Fruit fly (Drosophila melanogaster): ENCODE measurements around the gene CG9630.

The CG9630 gene

DNA sequence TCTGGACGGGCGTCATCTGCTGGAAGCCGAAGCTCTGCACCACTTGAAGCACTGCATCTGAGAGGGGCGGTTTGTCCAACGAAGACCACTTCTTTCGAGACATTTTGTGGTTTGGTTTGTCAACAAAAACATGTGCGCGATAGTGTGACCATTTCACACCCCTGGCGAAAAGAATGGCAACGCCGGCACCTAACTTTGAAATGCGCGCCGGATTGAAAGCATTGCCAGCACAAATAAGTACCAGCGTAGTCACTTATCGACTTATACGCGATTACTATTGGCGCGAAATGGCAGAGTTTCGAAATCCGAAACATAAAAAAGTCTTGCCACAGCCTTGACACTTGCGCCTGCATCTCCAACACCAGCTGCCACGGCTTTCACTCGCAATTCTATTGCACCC, at the start of gene CG9630:
CG9630 (minus strand) TSS at position 157 of the 400 bp plus-strand sequence.
- no peak for TF ChIP-seq CG9139 (GFP tag; optimal IDR thresholded peaks at IDR 0.05)
- TF ChIP-seq vri (GFP tag; optimal IDR thresholded peaks at IDR 0.05) = no peak
- TF ChIP-seq CG8119 (GFP tag; IDR thresholded peaks at IDR 0.05) = no peak
- TF ChIP-seq fkh (GFP tag; optimal IDR thresholded peaks at IDR 0.05) = peak; percentile 94
- no peak for TF ChIP-seq CG11902 (GFP tag; optimal IDR thresholded peaks at IDR 0.05)
- TF ChIP-seq acj6 (GFP tag; optimal IDR thresholded peaks at IDR 0.05) = no peak
- no peak for TF ChIP-seq CG32006 (GFP tag; optimal IDR thresholded peaks at IDR 0.05)

DNA sequence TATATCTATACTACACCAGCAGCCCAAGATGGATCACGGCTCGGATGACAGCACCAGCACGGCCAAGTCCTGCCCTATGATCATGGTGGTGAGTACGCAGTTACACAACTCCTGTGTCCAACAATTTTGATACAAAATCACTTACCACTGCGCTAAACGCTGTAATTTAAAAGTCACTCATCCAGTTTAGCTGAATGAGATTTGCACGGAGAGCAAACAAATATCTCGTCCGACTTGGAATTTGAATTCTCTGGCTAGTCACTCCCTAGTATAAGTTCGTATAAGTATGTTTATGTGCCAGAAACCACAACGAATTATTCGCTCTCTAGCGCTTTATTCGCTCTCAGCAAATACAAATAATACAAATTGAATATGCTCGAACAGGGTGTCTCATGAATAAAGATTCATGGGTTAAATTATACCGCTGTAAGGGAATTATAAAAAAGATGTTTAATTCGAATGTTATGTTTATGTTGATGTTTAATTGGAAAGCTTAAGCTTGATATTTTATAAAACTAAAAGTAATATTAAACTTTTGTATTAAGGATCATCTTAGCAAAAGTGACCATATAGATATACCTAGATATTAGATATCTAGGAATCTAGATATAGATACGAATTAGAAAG, 48.1 kb upstream of the CG9630 start:
- no peak for TF ChIP-seq Gug (GFP tag; IDR thresholded peaks at IDR 0.05)
- peak; percentile 20 for TF ChIP-seq net (GFP tag; optimal IDR thresholded peaks at IDR 0.05)
- TF ChIP-seq CG6854 (GFP tag; optimal IDR thresholded peaks at IDR 0.05) = no peak
- TF ChIP-seq cyc (GFP tag; optimal IDR thresholded peaks at IDR 0.05) = no peak
- no peak for TF ChIP-seq fd85E (GFP tag; optimal IDR thresholded peaks at IDR 0.05)
- TF ChIP-seq Ets96B (tag; optimal IDR thresholded peaks at IDR 0.05) = no peak
- TF ChIP-seq CG6808 (GFP tag; optimal IDR thresholded peaks at IDR 0.05) = no peak
- peak; percentile 54; the same call in 2 of the 3 replicates for TF ChIP-seq CG6163 (GFP tag; IDR thresholded peaks at IDR 0.05)
- TF ChIP-seq Hr4 (GFP tag; optimal IDR thresholded peaks at IDR 0.05) = peak; percentile 51
- no peak for TF ChIP-seq CG16779 (tag; optimal IDR thresholded peaks at IDR 0.05)
- no peak for TF ChIP-seq CG6792 (GFP tag; optimal IDR thresholded peaks at IDR 0.05)
- TF ChIP-seq CG32006 (GFP tag; optimal IDR thresholded peaks at IDR 0.05) = no peak
- TF ChIP-seq salr (GFP tag; optimal IDR thresholded peaks at IDR 0.05) = no peak
- peak; percentile 71 for TF ChIP-seq eg (GFP tag; IDR thresholded peaks at IDR 0.05)
- no peak for TF ChIP-seq Blimp-1 (GFP tag; optimal IDR thresholded peaks at IDR 0.05)
- no peak for TF ChIP-seq dac (GFP tag; optimal IDR thresholded peaks at IDR 0.05)
- no peak for TF ChIP-seq CG1621 (tag; optimal IDR thresholded peaks at IDR 0.05)
- TF ChIP-seq Lpt (GFP tag; optimal IDR thresholded peaks at IDR 0.05) = no peak
- TF ChIP-seq CG15336 (GFP tag; IDR thresholded peaks at IDR 0.05) = peak; percentile 76
- TF ChIP-seq pdm3 (GFP tag; optimal IDR thresholded peaks at IDR 0.05) = no peak
- peak; percentile 66; the same call in 2 of the 3 replicates for TF ChIP-seq CG8119 (GFP tag; IDR thresholded peaks at IDR 0.05)
- no peak for TF ChIP-seq CG8319 (GFP tag; optimal IDR thresholded peaks at IDR 0.05)
- peak; percentile 47 for TF ChIP-seq fkh (GFP tag; optimal IDR thresholded peaks at IDR 0.05)

- no peak for TF ChIP-seq CG8632 (GFP tag; optimal IDR thresholded peaks at IDR 0.05)
- TF ChIP-seq eg (GFP tag; IDR thresholded peaks at IDR 0.05) = 0 out of 3 replicates have a peak, but pooled peaks have one; percentile 39
- peak; percentile 53 for TF ChIP-seq Eip78C (GFP tag)
- TF ChIP-seq Sox102F (GFP tag; optimal IDR thresholded peaks at IDR 0.05) = no peak
- no peak for TF ChIP-seq dsx (GFP tag; optimal IDR thresholded peaks at IDR 0.05; ENCODE audit: poor library complexity, severe bottlenecking)
Measured at dm6 chr3R:8317215-8317614, 47.5 kb upstream of the CG9630 start, which contains the start of gene Ctr1B. Gene Ctr1B (plus strand): TSS chr3R:8317612.

- TF ChIP-seq CG8632 (GFP tag; optimal IDR thresholded peaks at IDR 0.05) = no peak
- TF ChIP-seq esn (GFP tag; optimal IDR thresholded peaks at IDR 0.05) = peak; percentile 11
- TF ChIP-seq CG6163 (GFP tag; IDR thresholded peaks at IDR 0.05) = peak; percentile 30; the same call in 1 of the 3 replicates
- no peak for TF ChIP-seq CG6854 (GFP tag; optimal IDR thresholded peaks at IDR 0.05)
Measured at dm6 chr3R:8316344-8317105, 46.8 kb upstream of the CG9630 start, which contains the start of gene Coq2. Gene Coq2 (minus strand): TSS chr3R:8316543.
